Fruit fly (Drosophila melanogaster): ENCODE results near the gene CG6462.

Gene CG6462

dm6 chr3L:6085988-6086387, 49.1 kb downstream of the CG6462 start (continued):
- TF ChIP-seq NC2β (GFP tag; optimal IDR thresholded peaks at IDR 0.05) = no peak
- no peak for TF ChIP-seq gsb (GFP tag; IDR thresholded peaks at IDR 0.05)
- no peak for TF ChIP-seq CG3995 (GFP tag; optimal IDR thresholded peaks at IDR 0.05)
- peak; percentile 36 for TF ChIP-seq Xbp1 (GFP tag; optimal IDR thresholded peaks at IDR 0.05)
- TF ChIP-seq pum (GFP tag; optimal IDR thresholded peaks at IDR 0.05) = peak; percentile 22
- TF ChIP-seq C15 (GFP tag; IDR thresholded peaks at IDR 0.05) = no peak
- no peak for TF ChIP-seq CG17829 (tag; optimal IDR thresholded peaks at IDR 0.05)
- TF ChIP-seq NK7.1 (GFP tag; optimal IDR thresholded peaks at IDR 0.05) = no peak
- no peak for TF ChIP-seq lola (GFP tag; optimal IDR thresholded peaks at IDR 0.05)
- no peak for TF ChIP-seq Nf-YA (GFP tag; IDR thresholded peaks at IDR 0.05)
- no peak for TF ChIP-seq sd (tag; optimal IDR thresholded peaks at IDR 0.05)
- TF ChIP-seq CG2116 (GFP tag; optimal IDR thresholded peaks at IDR 0.05) = no peak
- TF ChIP-seq unpg (GFP tag; optimal IDR thresholded peaks at IDR 0.05) = peak; percentile 65
- no peak for TF ChIP-seq Fer2 (tag; optimal IDR thresholded peaks at IDR 0.05)
- TF ChIP-seq CG31224 (GFP tag; IDR thresholded peaks at IDR 0.05) = no peak
- TF ChIP-seq HLH4C (GFP tag; IDR thresholded peaks at IDR 0.05; ENCODE audit: partially characterized antibody) = no peak
- peak; percentile 27 to 29 for TF ChIP-seq chif (GFP tag; optimal IDR thresholded peaks at IDR 0.05)
- TF ChIP-seq aop (GFP tag; IDR thresholded peaks at IDR 0.05) = no peak
- no peak for TF ChIP-seq kah (GFP tag; optimal IDR thresholded peaks at IDR 0.05)
- TF ChIP-seq CG9437 (GFP tag; optimal IDR thresholded peaks at IDR 0.05) = no peak
- no peak for TF ChIP-seq CG6791 (GFP tag; IDR thresholded peaks at IDR 0.05; ENCODE audit: partially characterized antibody)
- TF ChIP-seq CG2712 (tag; optimal IDR thresholded peaks at IDR 0.05) = peak; percentile 15
- no peak for TF ChIP-seq CG12299 (tag; optimal IDR thresholded peaks at IDR 0.05)
- TF ChIP-seq org-1 (GFP tag; optimal IDR thresholded peaks at IDR 0.05) = peak; percentile 10
- peak; percentile 6 for TF ChIP-seq CG10209 (GFP tag; optimal IDR thresholded peaks at IDR 0.05)
- peak; percentile 46 for TF ChIP-seq CG1603 (tag; optimal IDR thresholded peaks at IDR 0.05)
- no peak for TF ChIP-seq sens-2 (GFP tag; IDR thresholded peaks at IDR 0.05)
- TF ChIP-seq HLHmδ (GFP tag; optimal IDR thresholded peaks at IDR 0.05) = no peak
- TF ChIP-seq Oli (tag; optimal IDR thresholded peaks at IDR 0.05) = peak; percentile 17
- no peak for TF ChIP-seq sima (GFP tag; optimal IDR thresholded peaks at IDR 0.05)
- TF ChIP-seq ab (GFP tag; optimal IDR thresholded peaks at IDR 0.05) = no peak
- TF ChIP-seq hth (optimal IDR thresholded peaks at IDR 0.05) = no peak
- no peak for TF ChIP-seq ash1 (GFP tag; optimal IDR thresholded peaks at IDR 0.05)
- no peak for TF ChIP-seq Ets97D (GFP tag; optimal IDR thresholded peaks at IDR 0.05)
- TF ChIP-seq Mad (GFP tag; optimal IDR thresholded peaks at IDR 0.05) = no peak
- TF ChIP-seq CG1024 (GFP tag; IDR thresholded peaks at IDR 0.05) = no peak
- no peak for TF ChIP-seq bigmax (GFP tag; optimal IDR thresholded peaks at IDR 0.05)
- TF ChIP-seq CG11560 (tag; IDR thresholded peaks at IDR 0.05) = no peak
- peak; percentile 7 for TF ChIP-seq Antp (GFP tag; optimal IDR thresholded peaks at IDR 0.05)
- no peak for TF ChIP-seq CG1832 (GFP tag; optimal IDR thresholded peaks at IDR 0.05)
- no peak for TF ChIP-seq CG14710 (tag; optimal IDR thresholded peaks at IDR 0.05)
- TF ChIP-seq CG2678 (tag; optimal IDR thresholded peaks at IDR 0.05) = peak; percentile 50
- peak; percentile 24 for TF ChIP-seq bab2 (GFP tag; optimal IDR thresholded peaks at IDR 0.05)
- peak; percentile 70 for TF ChIP-seq Ets65A (GFP tag)
- TF ChIP-seq mirr (GFP tag; optimal IDR thresholded peaks at IDR 0.05) = no peak
- no peak for TF ChIP-seq jigr1 (GFP tag; IDR thresholded peaks at IDR 0.05)
- TF ChIP-seq mam (GFP tag; optimal IDR thresholded peaks at IDR 0.05) = peak; percentile 47
- no peak for TF ChIP-seq exex (tag; optimal IDR thresholded peaks at IDR 0.05)
- no peak for TF ChIP-seq vvl (GFP tag; IDR thresholded peaks at IDR 0.05)
- no peak for TF ChIP-seq CG4854 (GFP tag; optimal IDR thresholded peaks at IDR 0.05)
- no peak for TF ChIP-seq CG7928 (GFP tag; optimal IDR thresholded peaks at IDR 0.05)
- no peak for TF ChIP-seq btn (GFP tag; optimal IDR thresholded peaks at IDR 0.05)
